Worm (Caenorhabditis elegans): ENCODE data around the gene scl-5.

The scl-5 gene

ce11 chrIV:13026762-13027161, 37.1 kb upstream of the scl-5 start:
- peak in 1 of 2 experiments; percentile 8 for TF ChIP-seq mdl-1 (tag; optimal IDR thresholded peaks at IDR 0.05)
- TF ChIP-seq crh-2 (tag; optimal IDR thresholded peaks at IDR 0.05) = peak; percentile 2
- TF ChIP-seq fos-1 (tag; optimal IDR thresholded peaks at IDR 0.05) = peak; percentile 69
- TF ChIP-seq sma-9 (GFP tag; optimal IDR thresholded peaks at IDR 0.05) = peak; percentile 85
- TF ChIP-seq sma-9 (tag; optimal IDR thresholded peaks at IDR 0.05) = no peak
- TF ChIP-seq unc-62 (GFP tag; optimal IDR thresholded peaks at IDR 0.05) = no peak
- no peak for TF ChIP-seq alr-1 (tag; optimal IDR thresholded peaks at IDR 0.05)

- no peak for TF ChIP-seq lin-11 (tag; optimal IDR thresholded peaks at IDR 0.05)
- no peak for TF ChIP-seq dmd-4 (tag; optimal IDR thresholded peaks at IDR 0.05)
- peak; percentile 48 for TF ChIP-seq sem-4 (tag; optimal IDR thresholded peaks at IDR 0.05)
- peak; percentile 32 for TF ChIP-seq nhr-129 (tag; optimal IDR thresholded peaks at IDR 0.05)
- TF ChIP-seq Y55F3AM.14 (GFP tag; optimal IDR thresholded peaks at IDR 0.05) = peak; percentile 17
- TF ChIP-seq crh-2 (tag; optimal IDR thresholded peaks at IDR 0.05) = peak; percentile 1
- TF ChIP-seq C34F6.9 (tag; optimal IDR thresholded peaks at IDR 0.05) = no peak
Observed at ce11 chrIV:13027801-13028641, 35.8 kb upstream of the scl-5 start.

ce11 chrIV:13028746-13029673, 34.8 kb upstream of the scl-5 start:
- TF ChIP-seq F13H6.1 (tag; optimal IDR thresholded peaks at IDR 0.05) = no peak
- TF ChIP-seq ama-1 (optimal IDR thresholded peaks at IDR 0.05) = no peak
- no peak for TF ChIP-seq unc-39 (tag; optimal IDR thresholded peaks at IDR 0.05)
- no peak for TF ChIP-seq elt-3 (tag; optimal IDR thresholded peaks at IDR 0.05)
- TF ChIP-seq C34F6.9 (tag; optimal IDR thresholded peaks at IDR 0.05) = peak; percentile 4
- no peak for TF ChIP-seq aly-2 (tag; optimal IDR thresholded peaks at IDR 0.05)
- no peak for TF ChIP-seq ztf-4 (tag; optimal IDR thresholded peaks at IDR 0.05)
- TF ChIP-seq fos-1 (tag; optimal IDR thresholded peaks at IDR 0.05) = peak; percentile 16
- no peak for TF ChIP-seq mab-5 (tag; optimal IDR thresholded peaks at IDR 0.05)
- no peak for TF ChIP-seq nhr-10 (tag; optimal IDR thresholded peaks at IDR 0.05)

- no peak for TF ChIP-seq unc-62 (GFP tag; optimal IDR thresholded peaks at IDR 0.05)
- peak; percentile 21 for TF ChIP-seq F13H6.1 (tag; optimal IDR thresholded peaks at IDR 0.05)
- TF ChIP-seq elt-3 (tag; optimal IDR thresholded peaks at IDR 0.05) = no peak
- TF ChIP-seq unc-55 (GFP tag; optimal IDR thresholded peaks at IDR 0.05) = peak; percentile 22
- TF ChIP-seq zag-1 (tag; optimal IDR thresholded peaks at IDR 0.05) = peak; percentile 51
- TF ChIP-seq sma-9 (GFP tag; optimal IDR thresholded peaks at IDR 0.05) = peak; percentile 21
- TF ChIP-seq sma-9 (tag; optimal IDR thresholded peaks at IDR 0.05) = no peak
- TF ChIP-seq nhr-129 (tag; optimal IDR thresholded peaks at IDR 0.05) = peak; percentile 83
- no peak for TF ChIP-seq ZK546.5 (tag; optimal IDR thresholded peaks at IDR 0.05)
Observed at ce11 chrIV:13029674-13030466, 33.9 kb upstream of the scl-5 start.

ce11 chrIV:13030467-13031299, 33.1 kb upstream of the scl-5 start:
- TF ChIP-seq crh-2 (tag; optimal IDR thresholded peaks at IDR 0.05) (no peak), unc-55 (GFP tag; optimal IDR thresholded peaks at IDR 0.05) (no peak), zag-1 (tag; optimal IDR thresholded peaks at IDR 0.05) (no peak), ztf-4 (tag; optimal IDR thresholded peaks at IDR 0.05) (peak; percentile 5), sem-4 (tag; optimal IDR thresholded peaks at IDR 0.05) (no peak), snpc-4 (tag; optimal IDR thresholded peaks at IDR 0.05) (no peak), nhr-25 (tag; optimal IDR thresholded peaks at IDR 0.05) (peak; percentile 8), nhr-23 (tag; optimal IDR thresholded peaks at IDR 0.05) (no peak)
